Fruit fly (Drosophila melanogaster) whole organism, embryonic: Measurements from ENCODE around the gene ssp.

Experiments used
- Ada2b ChIP-seq: fragments of 200-800 bp; sonication (Bioruptor generic); IDR thresholded peaks from 2 replicates; pipeline ENCODE4 v1.3.6; 2022; ENCODE audit warnings: missing biosample characterization, missing genetic modification characterization
- CG10565 ChIP-seq: fragments of 200-800 bp; sonication (Bioruptor generic); optimal IDR thresholded peaks from 3 replicates; lab custom pipeline; 2016; ENCODE audit warnings: missing biosample characterization, mild to moderate bottlenecking, missing genetic modification characterization
- CG12104 ChIP-seq: fragments of 200-800 bp; sonication (Bioruptor generic); optimal IDR thresholded peaks from 3 replicates; lab custom pipeline; 2016; ENCODE audit warnings: missing biosample characterization, missing genetic modification characterization
- CG12391 ChIP-seq: fragments of 200-800 bp; sonication (Bioruptor generic); optimal IDR thresholded peaks from 3 replicates; lab custom pipeline; 2018; ENCODE audit warnings: missing biosample characterization, mild to moderate bottlenecking, missing genetic modification characterization, moderate library complexity
- CG1529 ChIP-seq: fragments of 200-800 bp; sonication (Bioruptor generic); optimal IDR thresholded peaks from 3 replicates; lab custom pipeline; 2018; ENCODE audit warnings: missing biosample characterization, missing genetic modification characterization
- CG15601 ChIP-seq: fragments of 200-800 bp; sonication (Bioruptor generic); optimal IDR thresholded peaks from 3 replicates; lab custom pipeline; 2019; ENCODE audit warnings: missing biosample characterization, mild to moderate bottlenecking, missing genetic modification characterization, moderate library complexity
- CG18011 ChIP-seq: fragments of 200-800 bp; sonication (Bioruptor generic); optimal IDR thresholded peaks from 2 replicates; lab custom pipeline; 2017; ENCODE audit warnings: missing biosample characterization, missing genetic modification characterization, mild to moderate bottlenecking, moderate library complexity, missing genotype
- CG18599 ChIP-seq: fragments of 200-800 bp; sonication (Bioruptor generic); optimal IDR thresholded peaks from 3 replicates; lab custom pipeline; 2017; ENCODE audit warnings: missing biosample characterization, missing genetic modification characterization, mild to moderate bottlenecking, moderate library complexity, missing genetic modification reagents
- CG2889 ChIP-seq: fragments of 200-800 bp; sonication (Bioruptor generic); IDR thresholded peaks from 3 replicates; pipeline ENCODE4 v1.3.6; 2022; ENCODE audit warnings: missing biosample characterization, missing genetic modification characterization
- CG32767 ChIP-seq: fragments of 200-800 bp; sonication (Bioruptor generic); IDR thresholded peaks from 2 replicates; pipeline ENCODE4 v1.3.6; 2022; ENCODE audit warnings: missing biosample characterization, missing genetic modification characterization
- CG33213 ChIP-seq: fragments of 200-800 bp; sonication (Bioruptor generic); optimal IDR thresholded peaks from 3 replicates; lab custom pipeline; 2016; ENCODE audit warnings: missing biosample characterization, missing genetic modification characterization
- CG34422 ChIP-seq: fragments of 200-800 bp; sonication (Bioruptor generic); IDR thresholded peaks from 3 replicates; pipeline ENCODE4 v1.3.6; 2022; ENCODE audit warnings: missing biosample characterization, missing genetic modification characterization
- CG3995 ChIP-seq: fragments of 200-800 bp; sonication (Bioruptor generic); optimal IDR thresholded peaks from 3 replicates; lab custom pipeline; 2016; ENCODE audit warnings: missing biosample characterization, missing genetic modification characterization
- CG4617 ChIP-seq: fragments of 200-800 bp; sonication (Bioruptor generic); optimal IDR thresholded peaks from 3 replicates; lab custom pipeline; 2016; ENCODE audit warnings: missing biosample characterization, missing genetic modification characterization, borderline replicate concordance
- CG6791 ChIP-seq: fragments of 200-800 bp; sonication (Bioruptor generic); IDR thresholded peaks from 3 replicates; pipeline ENCODE4 v1.3.6; 2022; ENCODE audit warnings: missing biosample characterization, missing genetic modification characterization; ENCODE audit not compliant: partially characterized antibody
- CG8359 ChIP-seq: fragments of 200-800 bp; sonication (Bioruptor generic); optimal IDR thresholded peaks from 2 replicates; lab custom pipeline; 2017; ENCODE audit warnings: missing biosample characterization, mild to moderate bottlenecking, missing genetic modification characterization, borderline replicate concordance
- CG8924 ChIP-seq: fragments of 200-800 bp; optimal IDR thresholded peaks from 3 replicates; lab custom pipeline; 2019; ENCODE audit warnings: missing biosample characterization, mild to moderate bottlenecking, missing genetic modification characterization, moderate library complexity
- CG9797 ChIP-seq: fragments of 200-800 bp; sonication (Bioruptor generic); optimal IDR thresholded peaks from 3 replicates; lab custom pipeline; 2018; ENCODE audit warnings: missing biosample characterization, mild to moderate bottlenecking, missing genetic modification characterization
- CrebB ChIP-seq: fragments of 200-800 bp; sonication (Bioruptor generic); optimal IDR thresholded peaks from 3 replicates; lab custom pipeline; 2018; ENCODE audit warnings: missing biosample characterization, mild to moderate bottlenecking, missing genetic modification characterization
- Dbx ChIP-seq: fragments of 200-800 bp; sonication (Bioruptor generic); IDR thresholded peaks from 3 replicates; pipeline ENCODE4 v1.3.6; 2022; ENCODE audit warnings: missing biosample characterization, missing genetic modification characterization
- Dfd ChIP-seq, 2 experiments: fragments of >200 bp; optimal IDR thresholded peaks; 2 replicates each; lab custom pipeline; 2017; ENCODE audit warnings: missing biosample characterization in 2 of 2, missing genetic modification characterization in 2 of 2
- Dip2 ChIP-seq: fragments of 200-800 bp; sonication (Bioruptor generic); IDR thresholded peaks from 2 replicates; pipeline ENCODE4 v1.3.6; 2022; ENCODE audit warnings: missing biosample characterization, missing genetic modification characterization
- Dll ChIP-seq: fragments of 200-800 bp; sonication (Bioruptor generic); IDR thresholded peaks from 4 replicates; pipeline ENCODE4 v1.3.6; 2022; ENCODE audit warnings: missing biosample characterization, missing genetic modification characterization; ENCODE audit not compliant: partially characterized antibody
- Drgx ChIP-seq: fragments of 200-800 bp; sonication (Bioruptor generic); IDR thresholded peaks from 2 replicates; pipeline ENCODE4 v1.3.6; 2022; ENCODE audit warnings: missing biosample characterization, missing genetic modification characterization
- H15 ChIP-seq: fragments of 200-800 bp; sonication (Bioruptor generic); IDR thresholded peaks from 3 replicates; pipeline ENCODE4 v1.3.6; 2022; ENCODE audit warnings: missing biosample characterization, missing genetic modification characterization
- HmgD ChIP-seq: fragments of 200-800 bp; sonication (Bioruptor generic); optimal IDR thresholded peaks from 3 replicates; lab custom pipeline; 2016; ENCODE audit warnings: missing biosample characterization, missing genetic modification characterization
- HmgZ ChIP-seq: fragments of 200-800 bp; sonication (Bioruptor generic); optimal IDR thresholded peaks from 2 replicates; lab custom pipeline; 2018; ENCODE audit warnings: missing biosample characterization, mild to moderate bottlenecking, missing genetic modification characterization
- Jarid2 ChIP-seq: fragments of 200-800 bp; sonication (Bioruptor generic); optimal IDR thresholded peaks from 3 replicates; lab custom pipeline; 2017; ENCODE audit warnings: mild to moderate bottlenecking, missing biosample characterization, missing genetic modification reagents, missing genetic modification characterization
- NFAT ChIP-seq: fragments of 200-800 bp; sonication (Bioruptor generic); IDR thresholded peaks from 2 replicates; pipeline ENCODE4 v1.3.6; 2022; ENCODE audit warnings: missing biosample characterization, missing genetic modification characterization
- Spps ChIP-seq: fragments of 200-800 bp; sonication (Bioruptor generic); optimal IDR thresholded peaks from 2 replicates; lab custom pipeline; 2018; ENCODE audit warnings: missing biosample characterization, mild to moderate bottlenecking, missing genetic modification characterization
- ab ChIP-seq: fragments of 200-800 bp; sonication (Bioruptor generic); optimal IDR thresholded peaks from 2 replicates; lab custom pipeline; 2016; ENCODE audit warnings: missing biosample characterization, missing genetic modification characterization
- bcd ChIP-seq: fragments of 200-800 bp; sonication (Bioruptor generic); optimal IDR thresholded peaks from 2 replicates; lab custom pipeline; 2017; ENCODE audit warnings: missing biosample characterization, mild to moderate bottlenecking, missing genetic modification characterization
- bowl ChIP-seq: fragments of 200-800 bp; sonication (Bioruptor generic); IDR thresholded peaks from 2 replicates; pipeline ENCODE4 v1.3.6; 2022; ENCODE audit warnings: missing biosample characterization, missing genetic modification characterization
- croc ChIP-seq: fragments of 200-800 bp; sonication (Bioruptor generic); conservative IDR thresholded peaks from 3 replicates; pipeline ENCODE4 v1.3.6; 2022; ENCODE audit warnings: missing biosample characterization, missing genetic modification characterization
- crp ChIP-seq, 2 experiments: fragments of 200-800 bp; sonication (Bioruptor generic); optimal IDR thresholded peaks; 2 replicates in 1 of 2; 3 replicates in 1 of 2; lab custom pipeline; 2017; ENCODE audit warnings: missing biosample characterization in 2 of 2, missing genetic modification characterization in 2 of 2, mild to moderate bottlenecking in 1 of 2, moderate library complexity in 1 of 2
- cwo ChIP-seq: fragments of 200-800 bp; sonication (Bioruptor generic); optimal IDR thresholded peaks from 3 replicates; lab custom pipeline; 2017; ENCODE audit warnings: missing biosample characterization, missing genetic modification characterization, mild to moderate bottlenecking, moderate library complexity, missing genetic modification reagents
- dpn ChIP-seq, 2 experiments: fragments of 200-800 bp; sonication (Bioruptor generic); optimal IDR thresholded peaks; 3 replicates each; lab custom pipeline; 2016; ENCODE audit warnings: missing biosample characterization in 2 of 2, missing genetic modification characterization in 2 of 2
- fd64A ChIP-seq: fragments of 200-800 bp; sonication (Bioruptor generic); optimal IDR thresholded peaks from 3 replicates; lab custom pipeline; 2018; ENCODE audit warnings: missing biosample characterization, mild to moderate bottlenecking, missing genetic modification characterization
- gem ChIP-seq: fragments of 200-800 bp; sonication (Bioruptor generic); optimal IDR thresholded peaks from 2 replicates; lab custom pipeline; 2019; ENCODE audit warnings: missing biosample characterization, mild to moderate bottlenecking, missing genetic modification characterization, moderate library complexity
- hb ChIP-seq: fragments of 200-800 bp; sonication (Bioruptor generic); IDR thresholded peaks from 3 replicates; pipeline ENCODE4 v1.3.6; 2022; ENCODE audit warnings: missing biosample characterization, missing genetic modification characterization; ENCODE audit not compliant: partially characterized antibody
- mam ChIP-seq: fragments of 200-800 bp; sonication (Bioruptor generic); optimal IDR thresholded peaks from 3 replicates; lab custom pipeline; 2016; ENCODE audit warnings: missing biosample characterization, missing genetic modification characterization
- otp ChIP-seq: fragments of 200-800 bp; sonication (Bioruptor generic); IDR thresholded peaks from 3 replicates; pipeline ENCODE4, ENCODE4 v1.3.6; 2022; ENCODE audit warnings: missing biosample characterization, missing genetic modification characterization
- peb ChIP-seq: fragments of 200-800 bp; sonication (Bioruptor generic); IDR thresholded peaks from 2 replicates; pipeline ENCODE4 v1.3.6; 2022; ENCODE audit warnings: missing biosample characterization, missing genetic modification characterization
- pfk ChIP-seq: fragments of 200-800 bp; sonication (Bioruptor generic); optimal IDR thresholded peaks from 2 replicates; lab custom pipeline; 2018; ENCODE audit warnings: missing biosample characterization, mild to moderate bottlenecking, missing genetic modification characterization, moderate library complexity
- pho ChIP-seq: fragments of 200-800 bp; sonication (Bioruptor generic); optimal IDR thresholded peaks from 2 replicates; lab custom pipeline; 2016; ENCODE audit warnings: missing biosample characterization, missing genetic modification characterization
- ranshi ChIP-seq: fragments of 200-800 bp; sonication (Bioruptor generic); IDR thresholded peaks from 2 replicates; pipeline ENCODE4 v1.3.6; 2022; ENCODE audit warnings: missing biosample characterization, missing genetic modification characterization
- row ChIP-seq: fragments of 200-800 bp; sonication (Bioruptor generic); IDR thresholded peaks from 3 replicates; pipeline ENCODE4 v1.3.6; 2022; ENCODE audit warnings: missing biosample characterization, missing genetic modification characterization
- sd ChIP-seq: fragments of 200-800 bp; sonication (Bioruptor generic); optimal IDR thresholded peaks from 3 replicates; lab custom pipeline; 2018; ENCODE audit warnings: missing biosample characterization, mild to moderate bottlenecking, missing genetic modification characterization, moderate library complexity
- sens ChIP-seq: fragments of 200-800 bp; sonication (Bioruptor generic); peaks from one replicate; lab custom pipeline; 2016; ENCODE audit warnings: missing biosample characterization, missing genetic modification characterization
- tx ChIP-seq: fragments of 200-800 bp; sonication (Bioruptor generic); optimal IDR thresholded peaks from 2 replicates; lab custom pipeline; 2016; ENCODE audit warnings: missing biosample characterization, missing genetic modification characterization

ssp gene

DNA sequence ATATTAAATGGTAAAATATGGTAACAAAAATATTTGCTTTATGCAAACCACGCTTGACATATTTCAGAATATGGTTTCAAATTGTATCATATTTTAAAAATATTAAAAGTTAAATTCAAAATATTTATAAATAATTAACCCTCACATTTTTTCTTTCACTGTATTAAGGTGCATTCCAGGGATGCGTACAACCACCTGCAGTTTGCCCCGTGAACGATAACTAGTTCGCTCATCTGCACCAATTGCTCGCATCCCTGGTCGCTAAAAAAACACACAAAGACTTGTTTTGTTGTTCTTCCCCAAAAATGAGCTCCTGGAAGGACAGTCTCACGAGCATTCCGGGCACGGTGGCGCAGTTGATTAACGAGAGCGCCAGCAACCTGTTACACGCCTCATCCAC is 13.9 kb downstream of the ssp start, which contains the start of gene DEF8 (continued):
- no peak for TF ChIP-seq pfk (GFP tag; lab: Kevin White, UChicago)
- TF ChIP-seq otp (GFP tag; lab: Robert Waterston, UW): peak; percentile 65; the same call in 1 of the 3 replicates
- peak; percentile 81 for TF ChIP-seq HmgZ (tag; lab: Kevin White, UChicago)
- TF ChIP-seq ranshi: peak; percentile 91
- TF ChIP-seq CG15601 (tag; lab: Kevin White, UChicago): peak; percentile 87
- TF ChIP-seq bcd (GFP tag; lab: Kevin White, UChicago): peak; percentile 78
- no peak for TF ChIP-seq CG3995
- peak; percentile 57 for TF ChIP-seq CG1529 (GFP tag; lab: Kevin White, UChicago)
- TF ChIP-seq pho: peak; percentile 42
- TF ChIP-seq HmgD (GFP tag; lab: Kevin White, UChicago): no peak
- peak; percentile 86 for TF ChIP-seq Spps
- TF ChIP-seq CG4617 (GFP tag; lab: Kevin White, UChicago): peak; percentile 96
- peak; percentile 92 for TF ChIP-seq CG8924
- peak in 1 of 2 experiments; percentile 40 for TF ChIP-seq crp (GFP tag; optimal IDR thresholded peaks at IDR 0.05; lab: Kevin White, UChicago)
- peak; percentile 68; the same call in 1 of the 3 replicates for TF ChIP-seq CG2889 (GFP tag; lab: Robert Waterston, UW)
- TF ChIP-seq Drgx: peak; percentile 81
- TF ChIP-seq Ada2b: peak; percentile 87
- peak; percentile 69 for TF ChIP-seq croc
- TF ChIP-seq Dbx (GFP tag; lab: Robert Waterston, UW): peak; percentile 80; the same call in 2 of the 3 replicates
- peak; percentile 60 for TF ChIP-seq CG8359 (GFP tag; lab: Kevin White, UChicago)
- TF ChIP-seq CG33213: no peak
- peak; percentile 76 for TF ChIP-seq CG12104 (GFP tag; lab: Kevin White, UChicago)
- peak; percentile 95 for TF ChIP-seq CG12391 (tag; lab: Kevin White, UChicago)
- TF ChIP-seq row: peak; percentile 90
- peak; percentile 85 for TF ChIP-seq sens (GFP tag; lab: Kevin White, UChicago)
- peak; percentile 93 for TF ChIP-seq sd (tag; lab: Kevin White, UChicago)
- peak; percentile 86 for TF ChIP-seq CG34422 (GFP tag; lab: Robert Waterston, UW)
- TF ChIP-seq dpn (GFP tag; optimal IDR thresholded peaks at IDR 0.05; lab: Kevin White, UChicago): peak; percentile 33 to 88
- peak; percentile 49; the same call in 1 of the 4 replicates for TF ChIP-seq Dll
- TF ChIP-seq fd64A (GFP tag; lab: Kevin White, UChicago): no peak
- TF ChIP-seq hb (GFP tag; lab: Robert Waterston, UW): no peak
- no peak for TF ChIP-seq Dfd (GFP tag; optimal IDR thresholded peaks at IDR 0.05; lab: Kevin White, UChicago)
- no peak for TF ChIP-seq CG6791 (GFP tag; lab: Robert Waterston, UW)
- TF ChIP-seq peb (GFP tag; lab: Robert Waterston, UW): peak; percentile 41; the same call in 1 of the 2 replicates
- peak; percentile 71 for TF ChIP-seq NFAT (GFP tag; lab: Robert Waterston, UW)
- TF ChIP-seq CG18599: peak; percentile 83
- TF ChIP-seq H15 (GFP tag; lab: Robert Waterston, UW): peak; percentile 78
- TF ChIP-seq gem: peak; percentile 92
- TF ChIP-seq CG10565 (GFP tag; lab: Kevin White, UChicago): no peak
- no peak for TF ChIP-seq Dip2 (GFP tag; lab: Robert Waterston, UW)
- no peak for TF ChIP-seq ab (GFP tag; lab: Kevin White, UChicago)
- peak; percentile 31 for TF ChIP-seq CG9797 (GFP tag; lab: Kevin White, UChicago)
- TF ChIP-seq mam (GFP tag; lab: Kevin White, UChicago): peak; percentile 57
- TF ChIP-seq CG32767: peak; percentile 82
- TF ChIP-seq bowl (GFP tag; lab: Robert Waterston, UW): peak; percentile 59; the same call in 1 of the 2 replicates
- peak; percentile 75 for TF ChIP-seq CrebB
- peak; percentile 29 for TF ChIP-seq tx (GFP tag; lab: Kevin White, UChicago)
- TF ChIP-seq CG18011 (GFP tag; lab: Kevin White, UChicago): peak; percentile 43
- TF ChIP-seq cwo (GFP tag; lab: Kevin White, UChicago): peak; percentile 74
- peak; percentile 47 for TF ChIP-seq Jarid2 (GFP tag; lab: Kevin White, UChicago)
